Worm (Caenorhabditis elegans): ENCODE data around the gene C53B7.6.

DNA sequence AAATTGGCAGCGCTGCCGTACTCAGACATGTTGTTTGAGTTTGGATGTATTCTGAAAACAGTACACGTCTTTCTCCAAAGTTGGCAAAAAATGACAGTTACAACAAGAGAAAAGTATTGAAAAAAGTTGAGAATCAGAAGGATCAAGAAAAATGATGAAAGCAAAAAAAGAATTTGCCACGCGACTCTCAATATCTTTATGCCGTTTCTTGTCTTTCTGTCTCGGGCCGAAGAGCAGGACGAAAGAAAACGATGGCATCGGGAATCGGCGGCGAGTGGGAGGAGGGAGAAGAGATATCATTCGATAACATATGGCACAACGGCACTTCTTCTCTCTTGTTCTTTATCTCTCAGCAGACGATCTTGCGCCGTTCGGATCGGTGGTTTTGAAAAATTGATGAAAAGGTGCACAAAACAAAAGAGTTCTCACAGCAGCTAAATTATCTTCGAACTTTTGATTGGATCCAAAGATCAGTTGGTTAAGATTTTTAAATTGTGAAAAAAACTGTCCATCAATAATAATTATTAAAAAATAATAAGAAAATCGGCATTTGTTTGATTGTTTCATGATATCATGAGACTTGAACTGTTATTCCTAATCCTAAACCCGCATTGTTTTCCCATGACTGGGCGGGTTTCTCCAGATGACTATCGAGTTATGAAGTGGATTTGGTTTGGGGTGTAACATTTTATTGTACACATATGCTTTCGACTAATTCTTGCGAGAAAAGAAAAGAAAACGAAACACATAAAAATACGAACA, 45.2 kb downstream of the C53B7.6 start, which contains the start of gene gei-15:
- TF ChIP-seq ets-4 (tag; optimal IDR thresholded peaks at IDR 0.05) (no peak), sox-2 (GFP tag; IDR thresholded peaks at IDR 0.05) (no peak), nhr-11 (tag; optimal IDR thresholded peaks at IDR 0.05) (no peak), ztf-16 (tag; optimal IDR thresholded peaks at IDR 0.05) (no peak), fkh-10 (GFP tag; optimal IDR thresholded peaks at IDR 0.05) (no peak)
